Worm (Caenorhabditis elegans) whole organism, mixed stage, embryonic: Measurements from ENCODE around the gene F09G2.2.
A peak's percentile ranks its signal among the peaks of the same experiment; 100 is the strongest.

Experiments used
- M03D4.4 ChIP-seq: sonication (generic microtip); optimal IDR thresholded peaks from 2 replicates; lab custom pipeline; 2017; ENCODE audit warnings: mild to moderate bottlenecking, missing genetic modification characterization, missing compliant biosample characterization
- bed-3 ChIP-seq: fragments of 200-800 bp; sonication (Bioruptor generic); optimal IDR thresholded peaks from 3 replicates; lab custom pipeline; 2018; ENCODE audit warnings: mild to moderate bottlenecking, missing genetic modification characterization, moderate library complexity, missing compliant biosample characterization
- blmp-1 ChIP-seq: fragments of 150-350 bp; optimal IDR thresholded peaks from 2 replicates; lab custom pipeline; 2014; ENCODE audit warnings: missing biosample characterization, missing genetic modification characterization
- ceh-39 ChIP-seq: fragments of 150-350 bp; optimal IDR thresholded peaks from 2 replicates; lab custom pipeline; 2014; ENCODE audit warnings: missing biosample characterization, missing genetic modification characterization
- ceh-43 ChIP-seq: fragments of 200-800 bp; sonication (Bioruptor generic); optimal IDR thresholded peaks from 2 replicates; lab custom pipeline; 2018; ENCODE audit warnings: mild to moderate bottlenecking, missing genetic modification characterization, moderate library complexity, missing compliant biosample characterization
- ces-1 ChIP-seq: fragments of 150-350 bp; optimal IDR thresholded peaks from 2 replicates; lab custom pipeline; 2014; ENCODE audit warnings: missing biosample characterization, missing genetic modification reagents, missing genetic modification characterization
- cnd-1 ChIP-seq: fragments of 200-800 bp; sonication (Bioruptor generic); optimal IDR thresholded peaks from 2 replicates; lab custom pipeline; 2018; ENCODE audit warnings: mild to moderate bottlenecking, missing genetic modification characterization, missing compliant biosample characterization
- drap-1 ChIP-seq: fragments of 200-800 bp; sonication (Bioruptor generic); optimal IDR thresholded peaks from 3 replicates; lab custom pipeline; 2018; ENCODE audit warnings: mild to moderate bottlenecking, missing genetic modification characterization, missing compliant biosample characterization
- elt-1 ChIP-seq: sonication (generic microtip); optimal IDR thresholded peaks from 2 replicates; lab custom pipeline; 2017; ENCODE audit warnings: missing genetic modification characterization, mild to moderate bottlenecking, missing compliant biosample characterization, antibody characterized with exemption, moderate library complexity, borderline replicate concordance; ENCODE audit not compliant: insufficient read depth
- elt-3 ChIP-seq: fragments of 150-350 bp; optimal IDR thresholded peaks from 2 replicates; lab custom pipeline; 2014; ENCODE audit warnings: missing biosample characterization, missing genetic modification characterization
- flh-1 ChIP-seq: fragments of 200-800 bp; sonication (Bioruptor generic); optimal IDR thresholded peaks from 2 replicates; lab custom pipeline; 2018; ENCODE audit warnings: mild to moderate bottlenecking, missing genetic modification characterization, moderate library complexity, missing compliant biosample characterization
- ham-2 ChIP-seq: fragments of 200-800 bp; sonication (Bioruptor generic); optimal IDR thresholded peaks from 2 replicates; lab custom pipeline; 2018; ENCODE audit warnings: mild to moderate bottlenecking, missing genetic modification characterization, missing compliant biosample characterization
- hlh-1 ChIP-seq: fragments of 150-350 bp; optimal IDR thresholded peaks from 2 replicates; lab custom pipeline; 2014; ENCODE audit warnings: missing biosample characterization, missing genetic modification reagents, missing genetic modification characterization
- lin-32 ChIP-seq: fragments of 200-800 bp; sonication (Bioruptor generic); optimal IDR thresholded peaks from 2 replicates; lab custom pipeline; 2018; ENCODE audit warnings: mild to moderate bottlenecking, missing genetic modification characterization, missing compliant biosample characterization
- mab-5 ChIP-seq: fragments of 150-350 bp; optimal IDR thresholded peaks from 2 replicates; lab custom pipeline; 2014; ENCODE audit warnings: missing biosample characterization, missing genetic modification characterization
- mep-1 ChIP-seq: fragments of 150-350 bp; optimal IDR thresholded peaks from 2 replicates; lab custom pipeline; 2017; ENCODE audit warnings: missing biosample characterization, missing genetic modification reagents, missing genetic modification characterization, inconsistent platforms
- mls-2 ChIP-seq: sonication (generic microtip); optimal IDR thresholded peaks from 2 replicates; lab custom pipeline; 2016; ENCODE audit warnings: mild to moderate bottlenecking, missing genetic modification characterization, moderate library complexity, missing compliant biosample characterization
- nhr-12 ChIP-seq: fragments of 150-350 bp; optimal IDR thresholded peaks from 2 replicates; lab custom pipeline; 2014; ENCODE audit warnings: missing biosample characterization, missing genetic modification characterization
- nhr-2 ChIP-seq: fragments of 150-350 bp; optimal IDR thresholded peaks from 2 replicates; lab custom pipeline; 2014; ENCODE audit warnings: missing biosample characterization, missing genetic modification characterization
- nhr-237 ChIP-seq: fragments of 150-350 bp; optimal IDR thresholded peaks from 2 replicates; lab custom pipeline; 2014; ENCODE audit warnings: missing biosample characterization, missing genetic modification characterization
- nhr-28 ChIP-seq: fragments of 150-350 bp; optimal IDR thresholded peaks from 2 replicates; lab custom pipeline; 2014; ENCODE audit warnings: missing biosample characterization, missing genetic modification characterization
- nhr-76 ChIP-seq: sonication (generic microtip); optimal IDR thresholded peaks from 2 replicates; lab custom pipeline; 2017; ENCODE audit warnings: missing biosample characterization, missing genetic modification characterization
- pha-4 ChIP-seq: fragments of 150-350 bp; optimal IDR thresholded peaks from 2 replicates; lab custom pipeline; 2018; ENCODE audit warnings: missing biosample characterization, missing genetic modification reagents, missing genetic modification characterization
- sem-2 ChIP-seq: fragments of 200-800 bp; sonication (Bioruptor generic); optimal IDR thresholded peaks from 2 replicates; lab custom pipeline; 2018; ENCODE audit warnings: mild to moderate bottlenecking, missing genetic modification characterization, missing compliant biosample characterization
- snpc-4 ChIP-seq: fragments of 150-350 bp; optimal IDR thresholded peaks from 2 replicates; lab custom pipeline; 2014; ENCODE audit warnings: missing biosample characterization, missing genetic modification characterization
- sptf-1 ChIP-seq: sonication (generic microtip); optimal IDR thresholded peaks from 2 replicates; lab custom pipeline; 2017; ENCODE audit warnings: mild to moderate bottlenecking, missing genetic modification characterization, moderate library complexity, missing compliant biosample characterization
- tbx-8 ChIP-seq: fragments of 200-800 bp; sonication (Bioruptor generic); optimal IDR thresholded peaks from 2 replicates; lab custom pipeline; 2018; ENCODE audit warnings: mild to moderate bottlenecking, missing genetic modification characterization, moderate library complexity, missing compliant biosample characterization
- unc-39 ChIP-seq: fragments of 150-350 bp; optimal IDR thresholded peaks from 2 replicates; lab custom pipeline; 2014; ENCODE audit warnings: missing biosample characterization, missing genetic modification characterization
- unc-62 ChIP-seq: fragments of 150-350 bp; optimal IDR thresholded peaks from 2 replicates; lab custom pipeline; 2014; ENCODE audit warnings: missing biosample characterization, missing genetic modification reagents, missing genetic modification characterization
- zip-8 ChIP-seq: fragments of 150-350 bp; optimal IDR thresholded peaks from 2 replicates; lab custom pipeline; 2014; ENCODE audit warnings: missing biosample characterization, missing genetic modification characterization
- ztf-11 ChIP-seq: fragments of 150-350 bp; optimal IDR thresholded peaks from 2 replicates; lab custom pipeline; 2014; ENCODE audit warnings: missing biosample characterization, missing genetic modification characterization

The F09G2.2 gene

ce11 chrV:7178843-7179242 is 17.9 kb upstream of the F09G2.2 start, which contains the start of gene cpsf-2:
Gene cpsf-2, plus strand, starts transcription at chrV:7179172.
- TF ChIP-seq mls-2 (tag; lab: Kevin White, UChicago) (no peak), nhr-28 (tag; lab: Kevin White, UChicago) (no peak), tbx-8 (GFP tag; lab: Kevin White, UChicago) (no peak), sem-2 (GFP tag; lab: Kevin White, UChicago) (no peak), nhr-237 (tag; lab: Kevin White, UChicago) (peak; percentile 9)

ce11 chrV:7184549-7184948 is 12.2 kb upstream of the F09G2.2 start, which contains the start of gene pitr-5:
Gene pitr-5, plus strand, starts transcription at chrV:7184849.
- TF ChIP-seq ztf-11 (no peak), snpc-4 (tag; lab: Kevin White, UChicago) (no peak), bed-3 (GFP tag; lab: Kevin White, UChicago) (no peak), elt-3 (tag; lab: Kevin White, UChicago) (no peak), tbx-8 (GFP tag; lab: Kevin White, UChicago) (no peak), zip-8 (tag; lab: Kevin White, UChicago) (no peak), hlh-1 (no peak), flh-1 (no peak), blmp-1 (no peak)

ce11 chrV:7186599-7186998 is 10.1 kb upstream of the F09G2.2 start:
- TF ChIP-seq mep-1 (tag; lab: Kevin White, UChicago) (no peak), nhr-76 (tag; lab: Kevin White, UChicago) (no peak), nhr-237 (tag; lab: Kevin White, UChicago) (no peak), elt-3 (tag; lab: Kevin White, UChicago) (no peak), cnd-1 (tag; lab: Kevin White, UChicago) (no peak), nhr-28 (tag; lab: Kevin White, UChicago) (no peak), sem-2 (GFP tag; lab: Kevin White, UChicago) (no peak), mls-2 (tag; lab: Kevin White, UChicago) (no peak), blmp-1 (no peak), M03D4.4 (tag; lab: Kevin White, UChicago) (no peak), ham-2 (GFP tag; lab: Kevin White, UChicago) (no peak), ceh-43 (no peak), elt-1 (tag; lab: Kevin White, UChicago) (no peak), pha-4 (tag; lab: Kevin White, UChicago) (no peak), drap-1 (GFP tag; lab: Kevin White, UChicago) (no peak), lin-32 (no peak), ceh-39 (tag; lab: Kevin White, UChicago) (no peak), mab-5 (tag; lab: Kevin White, UChicago) (no peak), zip-8 (tag; lab: Kevin White, UChicago) (no peak)

- no peak for TF ChIP-seq mep-1 (tag; lab: Kevin White, UChicago)
- no peak for TF ChIP-seq elt-3 (tag; lab: Kevin White, UChicago)
- TF ChIP-seq sem-2 (GFP tag; lab: Kevin White, UChicago), result no peak
- TF ChIP-seq tbx-8 (GFP tag; lab: Kevin White, UChicago), result no peak
- no peak for TF ChIP-seq nhr-237 (tag; lab: Kevin White, UChicago)
- TF ChIP-seq unc-39, result no peak
- TF ChIP-seq elt-1 (tag; lab: Kevin White, UChicago), result no peak
- no peak for TF ChIP-seq zip-8 (tag; lab: Kevin White, UChicago)
- no peak for TF ChIP-seq nhr-2 (tag; lab: Kevin White, UChicago)
- no peak for TF ChIP-seq M03D4.4 (tag; lab: Kevin White, UChicago)
- no peak for TF ChIP-seq sptf-1 (tag; lab: Kevin White, UChicago)
- TF ChIP-seq nhr-12 (tag; lab: Kevin White, UChicago), result no peak
- TF ChIP-seq unc-62 (GFP tag; lab: Kevin White, UChicago), result no peak
- TF ChIP-seq cnd-1 (tag; lab: Kevin White, UChicago), result no peak
- no peak for TF ChIP-seq hlh-1
- no peak for TF ChIP-seq lin-32
- TF ChIP-seq snpc-4 (tag; lab: Kevin White, UChicago), result no peak
- no peak for TF ChIP-seq nhr-76 (tag; lab: Kevin White, UChicago)
- TF ChIP-seq ces-1 (GFP tag; lab: Kevin White, UChicago), result no peak
Observed at ce11 chrV:7187295-7187694, 9.4 kb upstream of the F09G2.2 start.

- TF ChIP-seq elt-1 (tag; lab: Kevin White, UChicago) (no peak), ceh-43 (no peak), ces-1 (GFP tag; lab: Kevin White, UChicago) (no peak)
- TF ChIP-seq, all 35 proteins: peak for 0
Observed at ce11 chrV:7193562-7193961, 3.2 kb upstream of the F09G2.2 start, which contains the start of gene F09G2.8. Gene F09G2.8, minus strand, starts transcription at chrV:7193662.
